Fruit fly (Drosophila melanogaster) whole organism, embryonic: ENCODE results near the gene ppk17.

ENCODE experiments used
- Atf6 ChIP-seq: fragments of 200-800 bp; sonication (Bioruptor generic); IDR thresholded peaks from 2 replicates; pipeline ENCODE4 v1.3.6; 2022; ENCODE audit warnings: missing biosample characterization, missing genetic modification characterization
- B-H1 ChIP-seq: fragments of 200-800 bp; sonication (Bioruptor generic); IDR thresholded peaks from 3 replicates; pipeline ENCODE4 v1.3.6; 2022; ENCODE audit warnings: missing biosample characterization, missing genetic modification characterization
- CG11456 ChIP-seq: fragments of 200-800 bp; sonication (Bioruptor generic); IDR thresholded peaks from 3 replicates; pipeline ENCODE4 v1.3.6; 2022; ENCODE audit warnings: missing biosample characterization, missing genetic modification characterization
- CG11696 ChIP-seq: fragments of 200-800 bp; sonication (Bioruptor generic); IDR thresholded peaks from 2 replicates; pipeline ENCODE4 v1.3.6; 2022; ENCODE audit warnings: missing biosample characterization, missing genetic modification characterization
- CG12744 ChIP-seq: fragments of 200-800 bp; sonication (Bioruptor generic); optimal IDR thresholded peaks from 2 replicates; lab custom pipeline; 2016; ENCODE audit warnings: missing biosample characterization, missing genetic modification characterization
- CG13123 ChIP-seq: fragments of 200-800 bp; sonication (Bioruptor generic); optimal IDR thresholded peaks from 2 replicates; lab custom pipeline; 2016; ENCODE audit warnings: missing biosample characterization, missing genetic modification characterization
- CG13775 ChIP-seq: fragments of 200-800 bp; sonication (Bioruptor generic); optimal IDR thresholded peaks from 3 replicates; lab custom pipeline; 2017; ENCODE audit warnings: missing biosample characterization, mild to moderate bottlenecking, missing genetic modification characterization
- CG14667 ChIP-seq: fragments of 200-800 bp; sonication (Bioruptor generic); IDR thresholded peaks from 2 replicates; pipeline ENCODE4 v1.3.6; 2022; ENCODE audit warnings: missing biosample characterization, missing genetic modification characterization
- CG17912 ChIP-seq: fragments of 200-800 bp; sonication (Bioruptor generic); optimal IDR thresholded peaks from 2 replicates; lab custom pipeline; 2018; ENCODE audit warnings: missing biosample characterization, mild to moderate bottlenecking, missing genetic modification characterization
- CG2202 ChIP-seq: fragments of 200-800 bp; sonication (Bioruptor generic); optimal IDR thresholded peaks from 2 replicates; lab custom pipeline; 2018; ENCODE audit warnings: missing biosample characterization, mild to moderate bottlenecking, missing genetic modification characterization
- CG3407 ChIP-seq: fragments of 200-800 bp; sonication (Bioruptor generic); optimal IDR thresholded peaks from 2 replicates; lab custom pipeline; 2018; ENCODE audit warnings: missing biosample characterization, mild to moderate bottlenecking, missing genetic modification characterization
- CG34224 ChIP-seq: fragments of 200-800 bp; sonication (Bioruptor generic); IDR thresholded peaks from 3 replicates; pipeline ENCODE4 v1.3.6; 2022; ENCODE audit warnings: missing biosample characterization, missing genetic modification characterization; ENCODE audit not compliant: partially characterized antibody
- CG42726 ChIP-seq: fragments of 200-800 bp; sonication (Bioruptor generic); IDR thresholded peaks from 2 replicates; pipeline ENCODE4 v1.3.6; 2022; ENCODE audit warnings: missing biosample characterization, missing genetic modification characterization; ENCODE audit not compliant: partially characterized antibody
- CG4360 ChIP-seq: fragments of 200-800 bp; sonication (Bioruptor generic); IDR thresholded peaks from 2 replicates; pipeline ENCODE4 v1.3.6; 2022; ENCODE audit warnings: missing biosample characterization, missing genetic modification characterization
- CG4424 ChIP-seq: fragments of 200-800 bp; sonication (Bioruptor generic); optimal IDR thresholded peaks from 3 replicates; lab custom pipeline; 2016; ENCODE audit warnings: missing biosample characterization, missing genetic modification characterization
- CG6791 ChIP-seq: fragments of 200-800 bp; sonication (Bioruptor generic); IDR thresholded peaks from 3 replicates; pipeline ENCODE4 v1.3.6; 2022; ENCODE audit warnings: missing biosample characterization, missing genetic modification characterization; ENCODE audit not compliant: partially characterized antibody
- CG8290 ChIP-seq, 3 experiments: fragments of 200-800 bp; sonication (Bioruptor generic); optimal IDR thresholded peaks; 2 replicates each; lab custom pipeline; 2016 to 2019; ENCODE audit warnings: missing biosample characterization in 3 of 3, missing genetic modification characterization in 3 of 3, mild to moderate bottlenecking in 2 of 3, moderate library complexity in 1 of 3
- CkIIα-i1 ChIP-seq: fragments of 200-800 bp; sonication (Bioruptor generic); IDR thresholded peaks from 2 replicates; pipeline ENCODE4 v1.3.6; 2022; ENCODE audit warnings: missing biosample characterization, missing genetic modification characterization
- Dbx ChIP-seq: fragments of 200-800 bp; sonication (Bioruptor generic); IDR thresholded peaks from 3 replicates; pipeline ENCODE4 v1.3.6; 2022; ENCODE audit warnings: missing biosample characterization, missing genetic modification characterization
- Deaf1 ChIP-seq: fragments of 200-800 bp; optimal IDR thresholded peaks from 3 replicates; lab custom pipeline; 2019; ENCODE audit warnings: missing biosample characterization, mild to moderate bottlenecking, missing genetic modification characterization, moderate library complexity
- Hmr ChIP-seq: fragments of 200-800 bp; sonication (Bioruptor generic); optimal IDR thresholded peaks from 3 replicates; lab custom pipeline; 2017; ENCODE audit warnings: mild to moderate bottlenecking, missing biosample characterization, missing genetic modification reagents, missing genetic modification characterization
- Hr39 ChIP-seq: fragments of >200 bp; optimal IDR thresholded peaks from 2 replicates; lab custom pipeline; 2017
- Mrtf ChIP-seq: fragments of 200-800 bp; sonication (Bioruptor generic); IDR thresholded peaks from 3 replicates; pipeline ENCODE4 v1.3.6; 2022; ENCODE audit warnings: missing biosample characterization, missing genetic modification characterization
- Ptx1 ChIP-seq: fragments of 200-800 bp; sonication (Bioruptor generic); IDR thresholded peaks from 2 replicates; pipeline ENCODE4 v1.3.6; 2022; ENCODE audit warnings: missing biosample characterization, missing genetic modification characterization
- Six4 ChIP-seq: fragments of 200-800 bp; sonication (Bioruptor generic); optimal IDR thresholded peaks from 2 replicates; lab custom pipeline; 2016; ENCODE audit warnings: missing biosample characterization, missing genetic modification characterization
- Sox100B ChIP-seq: fragments of 200-800 bp; sonication (Bioruptor generic); optimal IDR thresholded peaks from 3 replicates; lab custom pipeline; 2018; ENCODE audit warnings: missing biosample characterization, mild to moderate bottlenecking, missing genetic modification characterization
- Sry-β ChIP-seq: fragments of 200-800 bp; sonication (Bioruptor generic); optimal IDR thresholded peaks from 2 replicates; lab custom pipeline; 2018; ENCODE audit warnings: missing biosample characterization, mild to moderate bottlenecking, missing genetic modification characterization, moderate library complexity
- Ssrp ChIP-seq: fragments of 200-800 bp; sonication (Bioruptor generic); optimal IDR thresholded peaks from 2 replicates; lab custom pipeline; 2018; ENCODE audit warnings: missing biosample characterization, mild to moderate bottlenecking, missing genetic modification characterization, moderate library complexity
- Stat92E ChIP-seq, 3 experiments: fragments of >200 bp in 2 of 3; fragments of 200-800 bp in 1 of 3; sonication (Bioruptor generic) in 1 of 3; optimal IDR thresholded peaks; 2 replicates each; lab custom pipeline; 2017 to 2019; ENCODE audit warnings: missing biosample characterization in 3 of 3, missing genetic modification characterization in 3 of 3, mild to moderate bottlenecking in 1 of 3, moderate library complexity in 1 of 3
- aop ChIP-seq: fragments of 200-800 bp; sonication (Bioruptor generic); IDR thresholded peaks from 2 replicates; pipeline ENCODE4 v1.3.6; 2022; ENCODE audit warnings: missing biosample characterization, missing genetic modification characterization
- ara ChIP-seq: fragments of 200-800 bp; sonication (Bioruptor generic); IDR thresholded peaks from 2 replicates; pipeline ENCODE4 v1.3.6; 2022; ENCODE audit warnings: missing biosample characterization, missing genetic modification characterization
- ase ChIP-seq: fragments of 200-800 bp; sonication (Bioruptor generic); IDR thresholded peaks from 3 replicates; pipeline ENCODE4 v1.3.6; 2022; ENCODE audit warnings: missing biosample characterization, missing genetic modification characterization
- bsh ChIP-seq, 2 experiments: fragments of 200-800 bp; sonication (Bioruptor generic); optimal IDR thresholded peaks; 2 replicates each; lab custom pipeline; 2017 to 2018; ENCODE audit warnings: mild to moderate bottlenecking in 2 of 2, missing biosample characterization in 2 of 2, missing genetic modification characterization in 2 of 2, moderate library complexity in 1 of 2
- cato ChIP-seq: fragments of 200-800 bp; sonication (Bioruptor generic); optimal IDR thresholded peaks from 2 replicates; lab custom pipeline; 2016; ENCODE audit warnings: missing biosample characterization, missing genetic modification characterization, borderline replicate concordance
- crol ChIP-seq: fragments of 200-800 bp; sonication (Bioruptor generic); IDR thresholded peaks from 2 replicates; pipeline ENCODE4 v1.3.6; 2022; ENCODE audit warnings: missing biosample characterization, missing genetic modification characterization
- da ChIP-seq: fragments of 200-800 bp; sonication (Bioruptor generic); optimal IDR thresholded peaks from 2 replicates; lab custom pipeline; 2016; ENCODE audit warnings: missing biosample characterization, missing genetic modification characterization
- dan ChIP-seq: fragments of 200-800 bp; sonication (Bioruptor generic); IDR thresholded peaks from 2 replicates; pipeline ENCODE4 v1.3.6; 2022; ENCODE audit warnings: missing biosample characterization, missing genetic modification characterization
- dmrt99B ChIP-seq: fragments of 200-800 bp; sonication (Bioruptor generic); optimal IDR thresholded peaks from 2 replicates; lab custom pipeline; 2018; ENCODE audit warnings: missing biosample characterization, mild to moderate bottlenecking, missing genetic modification characterization, moderate library complexity
- gro ChIP-seq: fragments of 200-800 bp; sonication (Bioruptor generic); optimal IDR thresholded peaks from 2 replicates; lab custom pipeline; 2016; ENCODE audit warnings: missing biosample characterization, missing genetic modification characterization
- hth ChIP-seq: fragments of >200 bp; optimal IDR thresholded peaks from 2 replicates; lab custom pipeline; 2017; ENCODE audit warnings: inconsistent platforms
- lbe ChIP-seq: fragments of 200-800 bp; sonication (Bioruptor generic); optimal IDR thresholded peaks from 2 replicates; lab custom pipeline; 2016; ENCODE audit warnings: missing biosample characterization, mild to moderate bottlenecking, missing genetic modification characterization
- p53 ChIP-seq: fragments of 200-800 bp; sonication (Bioruptor generic); optimal IDR thresholded peaks from 2 replicates; lab custom pipeline; 2016; ENCODE audit warnings: missing biosample characterization, missing genetic modification characterization
- pan ChIP-seq, 4 experiments: fragments of >200 bp in 3 of 4; fragments of 200-800 bp in 1 of 4; sonication (Bioruptor generic) in 1 of 4; optimal IDR thresholded peaks in 3 of 4; IDR thresholded peaks in 1 of 4; 2 replicates each; pipeline versions ENCODE4 v1.3.6 to Lab custom; 2017 to 2022; ENCODE audit warnings: missing biosample characterization in 2 of 4, missing genetic modification characterization in 2 of 4, mixed read lengths in 1 of 4
- pfk ChIP-seq: fragments of 200-800 bp; sonication (Bioruptor generic); optimal IDR thresholded peaks from 2 replicates; lab custom pipeline; 2018; ENCODE audit warnings: missing biosample characterization, mild to moderate bottlenecking, missing genetic modification characterization, moderate library complexity
- ro ChIP-seq: fragments of 200-800 bp; sonication (Bioruptor generic); IDR thresholded peaks from 2 replicates; pipeline ENCODE4 v1.3.6; 2022; ENCODE audit warnings: missing biosample characterization, missing genetic modification characterization
- sens-2 ChIP-seq: fragments of 200-800 bp; sonication (Bioruptor generic); IDR thresholded peaks from 2 replicates; pipeline ENCODE4 v1.3.6; 2022; ENCODE audit warnings: missing biosample characterization, missing genetic modification characterization
- unpg ChIP-seq: fragments of 200-800 bp; sonication (Bioruptor generic); optimal IDR thresholded peaks from 3 replicates; lab custom pipeline; 2018; ENCODE audit warnings: missing biosample characterization, mild to moderate bottlenecking, missing genetic modification characterization, moderate library complexity
- usp ChIP-seq: fragments of >200 bp; optimal IDR thresholded peaks from 2 replicates; lab custom pipeline; 2017; ENCODE audit warnings: missing biosample characterization, missing genetic modification characterization
- zfh1 ChIP-seq: fragments of 200-800 bp; sonication (Bioruptor generic); IDR thresholded peaks from 3 replicates; pipeline ENCODE4 v1.3.6; 2022; ENCODE audit warnings: missing biosample characterization, missing genetic modification characterization

ppk17 gene

dm6 chr2L:16719643-16720515 lies 40.5 kb downstream of the ppk17 start, which contains the start of gene Cyt-c-p (continued):
- peak; percentile 51 for TF ChIP-seq CG8290 (GFP tag; optimal IDR thresholded peaks at IDR 0.05; lab: Kevin White, UChicago)
- peak in 1 of 2 experiments; percentile 29 for TF ChIP-seq CG8290 (tag; optimal IDR thresholded peaks at IDR 0.05; lab: Kevin White, UChicago)
- no peak for TF ChIP-seq CG14667 (GFP tag; lab: Robert Waterston, UW)
- TF ChIP-seq Sry-β = no peak
- no peak for TF ChIP-seq da (GFP tag; lab: Kevin White, UChicago)
- no peak for TF ChIP-seq ro
- TF ChIP-seq zfh1 = no peak
- TF ChIP-seq ara (GFP tag; lab: Robert Waterston, UW) = no peak
- TF ChIP-seq dmrt99B (tag; lab: Kevin White, UChicago) = no peak
- TF ChIP-seq CG3407 = no peak
- TF ChIP-seq Atf6 (GFP tag; lab: Robert Waterston, UW) = no peak; the same call in 1 of the 2 replicates
- TF ChIP-seq Hr39 (lab: Kevin White, UChicago) = no peak
- no peak for TF ChIP-seq CkIIα-i1 (GFP tag; lab: Robert Waterston, UW)
- no peak for TF ChIP-seq lbe (GFP tag; lab: Kevin White, UChicago)
- no peak for TF ChIP-seq B-H1
- TF ChIP-seq CG11456 (GFP tag; lab: Robert Waterston, UW) = no peak
- TF ChIP-seq Hmr (GFP tag; lab: Kevin White, UChicago) = peak; percentile 55
- peak; percentile 48 for TF ChIP-seq CG34224 (GFP tag; lab: Robert Waterston, UW)
- no peak for TF ChIP-seq aop
- TF ChIP-seq CG12744 = no peak
- TF ChIP-seq bsh (GFP tag; optimal IDR thresholded peaks at IDR 0.05; lab: Kevin White, UChicago) = no peak
- TF ChIP-seq cato (GFP tag; lab: Kevin White, UChicago) = no peak
- no peak for TF ChIP-seq sens-2 (GFP tag; lab: Robert Waterston, UW)
- TF ChIP-seq Stat92E (GFP tag; optimal IDR thresholded peaks at IDR 0.05; lab: Kevin White, UChicago) = peak in 1 of 3 experiments; percentile 17
- TF ChIP-seq Ssrp (tag; lab: Kevin White, UChicago) = no peak
- TF ChIP-seq CG13123 (GFP tag; lab: Kevin White, UChicago) = no peak
- TF ChIP-seq hth (lab: Kevin White, UChicago) = no peak
- no peak for TF ChIP-seq pan (optimal IDR thresholded peaks at IDR 0.05; lab: Kevin White, UChicago)
- no peak for TF ChIP-seq pan (GFP tag; optimal IDR thresholded peaks at IDR 0.05 in 1 of 2, IDR thresholded peaks at IDR 0.05 in 1 of 2)
- TF ChIP-seq Ptx1 (GFP tag; lab: Robert Waterston, UW) = no peak
- peak; percentile 53; the same call in 2 of the 3 replicates for TF ChIP-seq CG6791 (GFP tag; lab: Robert Waterston, UW)
- TF ChIP-seq unpg (GFP tag; lab: Kevin White, UChicago) = peak; percentile 16
- TF ChIP-seq crol (GFP tag; lab: Robert Waterston, UW) = 0 out of 2 replicates have a peak, but pooled peaks have one; percentile 20
- no peak for TF ChIP-seq CG4360 (GFP tag; lab: Robert Waterston, UW)
- no peak for TF ChIP-seq dan (GFP tag; lab: Robert Waterston, UW)
- no peak for TF ChIP-seq ase (GFP tag; lab: Robert Waterston, UW)
- peak; percentile 6 for TF ChIP-seq CG13775 (GFP tag; lab: Kevin White, UChicago)
- TF ChIP-seq p53 (GFP tag; lab: Kevin White, UChicago) = peak; percentile 44
- no peak for TF ChIP-seq pfk (GFP tag; lab: Kevin White, UChicago)
- no peak for TF ChIP-seq CG2202 (tag; lab: Kevin White, UChicago)
- no peak for TF ChIP-seq usp (GFP tag; lab: Kevin White, UChicago)
- no peak; the same call in none of the 2 replicates for TF ChIP-seq CG42726 (GFP tag; lab: Robert Waterston, UW)
- TF ChIP-seq gro = peak; percentile 65
- TF ChIP-seq Six4 = no peak
- TF ChIP-seq Dbx (GFP tag; lab: Robert Waterston, UW) = peak; percentile 41; the same call in 2 of the 3 replicates
- TF ChIP-seq Mrtf (GFP tag; lab: Robert Waterston, UW) = no peak
- no peak for TF ChIP-seq CG11696 (GFP tag; lab: Robert Waterston, UW)
- TF ChIP-seq Sox100B (GFP tag; lab: Kevin White, UChicago) = no peak
- no peak for TF ChIP-seq CG4424
- peak; percentile 87 for TF ChIP-seq Deaf1 (tag; lab: Kevin White, UChicago)
- TF ChIP-seq CG17912 = no peak
